Fruit fly (Drosophila melanogaster) whole organism, embryonic: ENCODE measurements around the gene Neto.
A peak's percentile ranks its signal among the peaks of the same experiment; 100 is the strongest.

ENCODE experiments used
- Awh ChIP-seq: fragments of 200-800 bp; sonication (Bioruptor generic); IDR thresholded peaks from 2 replicates; pipeline ENCODE4, ENCODE4 v1.3.6; 2022; ENCODE audit warnings: missing biosample characterization, missing genetic modification characterization
- CG11695 ChIP-seq: fragments of 200-800 bp; sonication (Bioruptor generic); IDR thresholded peaks from 3 replicates; pipeline ENCODE4 v1.3.6; 2022; ENCODE audit warnings: missing biosample characterization, missing genetic modification characterization
- CG12299 ChIP-seq: fragments of 200-800 bp; sonication (Bioruptor generic); optimal IDR thresholded peaks from 2 replicates; lab custom pipeline; 2018; ENCODE audit warnings: missing biosample characterization, mild to moderate bottlenecking, missing genetic modification characterization
- CG1602 ChIP-seq: fragments of 200-800 bp; sonication (Bioruptor generic); optimal IDR thresholded peaks from 3 replicates; lab custom pipeline; 2016; ENCODE audit warnings: missing biosample characterization, missing genetic modification characterization
- CG16813 ChIP-seq: fragments of 200-800 bp; sonication (Bioruptor generic); IDR thresholded peaks from 3 replicates; pipeline ENCODE4 v1.3.6; 2022; ENCODE audit warnings: missing biosample characterization, missing genetic modification characterization; ENCODE audit not compliant: partially characterized antibody
- CG17328 ChIP-seq: fragments of 200-800 bp; sonication (Bioruptor generic); IDR thresholded peaks from 2 replicates; pipeline ENCODE4 v1.3.6; 2022; ENCODE audit warnings: missing biosample characterization, missing genetic modification characterization
- CG1832 ChIP-seq: fragments of 200-800 bp; sonication (Bioruptor generic); optimal IDR thresholded peaks from 2 replicates; lab custom pipeline; 2017; ENCODE audit warnings: missing biosample characterization, mild to moderate bottlenecking, missing genetic modification characterization, inconsistent platforms
- CG2889 ChIP-seq: fragments of 200-800 bp; sonication (Bioruptor generic); IDR thresholded peaks from 3 replicates; pipeline ENCODE4 v1.3.6; 2022; ENCODE audit warnings: missing biosample characterization, missing genetic modification characterization
- CG30020 ChIP-seq: fragments of 200-800 bp; optimal IDR thresholded peaks from 2 replicates; lab custom pipeline; 2019; ENCODE audit warnings: missing biosample characterization, mild to moderate bottlenecking, missing genetic modification characterization, moderate library complexity
- CG31441 ChIP-seq: fragments of 200-800 bp; sonication (Bioruptor generic); IDR thresholded peaks from 2 replicates; pipeline ENCODE4 v1.3.6; 2022; ENCODE audit warnings: missing biosample characterization, missing genetic modification characterization
- CG4282 ChIP-seq: fragments of 200-800 bp; sonication (Bioruptor generic); optimal IDR thresholded peaks from 2 replicates; lab custom pipeline; 2016; ENCODE audit warnings: missing biosample characterization, missing genetic modification characterization
- CG4360 ChIP-seq: fragments of 200-800 bp; sonication (Bioruptor generic); IDR thresholded peaks from 2 replicates; pipeline ENCODE4 v1.3.6; 2022; ENCODE audit warnings: missing biosample characterization, missing genetic modification characterization
- CG4424 ChIP-seq: fragments of 200-800 bp; sonication (Bioruptor generic); optimal IDR thresholded peaks from 3 replicates; lab custom pipeline; 2016; ENCODE audit warnings: missing biosample characterization, missing genetic modification characterization
- CG5245 ChIP-seq: fragments of 200-800 bp; sonication (Bioruptor generic); optimal IDR thresholded peaks from 3 replicates; lab custom pipeline; 2016; ENCODE audit warnings: missing biosample characterization, missing genetic modification characterization
- CG6791 ChIP-seq: fragments of 200-800 bp; sonication (Bioruptor generic); IDR thresholded peaks from 3 replicates; pipeline ENCODE4 v1.3.6; 2022; ENCODE audit warnings: missing biosample characterization, missing genetic modification characterization; ENCODE audit not compliant: partially characterized antibody
- CG7556 ChIP-seq: fragments of 200-800 bp; sonication (Bioruptor generic); optimal IDR thresholded peaks from 2 replicates; lab custom pipeline; 2017; ENCODE audit warnings: missing biosample characterization, mild to moderate bottlenecking, missing genetic modification characterization
- CG7987 ChIP-seq: fragments of 200-800 bp; sonication (Bioruptor generic); optimal IDR thresholded peaks from 2 replicates; lab custom pipeline; 2018; ENCODE audit warnings: missing biosample characterization, mild to moderate bottlenecking, missing genetic modification characterization, moderate library complexity
- CG8290 ChIP-seq, 3 experiments: fragments of 200-800 bp; sonication (Bioruptor generic); optimal IDR thresholded peaks; 2 replicates each; lab custom pipeline; 2016 to 2019; ENCODE audit warnings: missing biosample characterization in 3 of 3, missing genetic modification characterization in 3 of 3, mild to moderate bottlenecking in 2 of 3, moderate library complexity in 1 of 3
- CG8388 ChIP-seq: fragments of 200-800 bp; sonication (Bioruptor generic); optimal IDR thresholded peaks from 2 replicates; lab custom pipeline; 2019; ENCODE audit warnings: missing biosample characterization, mild to moderate bottlenecking, missing genetic modification characterization, moderate library complexity
- Dad ChIP-seq: fragments of 200-800 bp; sonication (Bioruptor generic); optimal IDR thresholded peaks from 3 replicates; lab custom pipeline; 2016; ENCODE audit warnings: missing biosample characterization, missing genetic modification characterization
- Dip2 ChIP-seq: fragments of 200-800 bp; sonication (Bioruptor generic); IDR thresholded peaks from 2 replicates; pipeline ENCODE4 v1.3.6; 2022; ENCODE audit warnings: missing biosample characterization, missing genetic modification characterization
- Jarid2 ChIP-seq: fragments of 200-800 bp; sonication (Bioruptor generic); optimal IDR thresholded peaks from 3 replicates; lab custom pipeline; 2017; ENCODE audit warnings: mild to moderate bottlenecking, missing biosample characterization, missing genetic modification reagents, missing genetic modification characterization
- Lhr ChIP-seq: fragments of 200-800 bp; sonication (Bioruptor generic); optimal IDR thresholded peaks from 3 replicates; lab custom pipeline; 2017; ENCODE audit warnings: mild to moderate bottlenecking, missing biosample characterization, missing genetic modification reagents, missing genetic modification characterization
- Lim3 ChIP-seq: fragments of 200-800 bp; sonication (Bioruptor generic); IDR thresholded peaks from 2 replicates; pipeline ENCODE4 v1.3.6; 2022; ENCODE audit warnings: missing biosample characterization, missing genetic modification characterization
- Nf-YC ChIP-seq: fragments of 200-800 bp; optimal IDR thresholded peaks from 3 replicates; lab custom pipeline; 2019; ENCODE audit warnings: missing biosample characterization, mild to moderate bottlenecking, missing genetic modification characterization, moderate library complexity
- Sin3A ChIP-seq: fragments of >200 bp; optimal IDR thresholded peaks from 2 replicates; lab custom pipeline; 2018
- Sox100B ChIP-seq: fragments of 200-800 bp; sonication (Bioruptor generic); optimal IDR thresholded peaks from 3 replicates; lab custom pipeline; 2018; ENCODE audit warnings: missing biosample characterization, mild to moderate bottlenecking, missing genetic modification characterization
- btn ChIP-seq: fragments of 200-800 bp; sonication (Bioruptor generic); optimal IDR thresholded peaks from 2 replicates; lab custom pipeline; 2016; ENCODE audit warnings: missing biosample characterization, missing genetic modification characterization
- croc ChIP-seq: fragments of 200-800 bp; sonication (Bioruptor generic); conservative IDR thresholded peaks from 3 replicates; pipeline ENCODE4 v1.3.6; 2022; ENCODE audit warnings: missing biosample characterization, missing genetic modification characterization
- crp ChIP-seq, 2 experiments: fragments of 200-800 bp; sonication (Bioruptor generic); optimal IDR thresholded peaks; 2 replicates in 1 of 2; 3 replicates in 1 of 2; lab custom pipeline; 2017; ENCODE audit warnings: missing biosample characterization in 2 of 2, missing genetic modification characterization in 2 of 2, mild to moderate bottlenecking in 1 of 2, moderate library complexity in 1 of 2
- eyg ChIP-seq: fragments of 200-800 bp; sonication (Bioruptor generic); optimal IDR thresholded peaks from 3 replicates; lab custom pipeline; 2016; ENCODE audit warnings: missing biosample characterization, missing genetic modification characterization
- fd3F ChIP-seq: fragments of 200-800 bp; sonication (Bioruptor generic); optimal IDR thresholded peaks from 2 replicates; lab custom pipeline; 2018; ENCODE audit warnings: missing biosample characterization, mild to moderate bottlenecking, missing genetic modification characterization, moderate library complexity
- fd64A ChIP-seq: fragments of 200-800 bp; sonication (Bioruptor generic); optimal IDR thresholded peaks from 3 replicates; lab custom pipeline; 2018; ENCODE audit warnings: missing biosample characterization, mild to moderate bottlenecking, missing genetic modification characterization
- gt ChIP-seq: fragments of 200-800 bp; sonication (Bioruptor generic); IDR thresholded peaks from 2 replicates; pipeline ENCODE4 v1.3.6; 2022; ENCODE audit warnings: missing biosample characterization, missing genetic modification characterization
- ham ChIP-seq: fragments of 200-800 bp; sonication (Bioruptor generic); IDR thresholded peaks from 2 replicates; pipeline ENCODE4 v1.3.6; 2022; ENCODE audit warnings: missing biosample characterization, missing genetic modification characterization
- her ChIP-seq: fragments of 200-800 bp; sonication (Bioruptor generic); optimal IDR thresholded peaks from 2 replicates; lab custom pipeline; 2016; ENCODE audit warnings: missing biosample characterization, missing genetic modification characterization
- hth ChIP-seq: fragments of >200 bp; optimal IDR thresholded peaks from 2 replicates; lab custom pipeline; 2017; ENCODE audit warnings: inconsistent platforms
- jumu ChIP-seq: fragments of 200-800 bp; sonication (Bioruptor generic); optimal IDR thresholded peaks from 3 replicates; lab custom pipeline; 2016; ENCODE audit warnings: missing biosample characterization, missing genetic modification characterization
- kay ChIP-seq: fragments of 200-800 bp; sonication (Bioruptor generic); optimal IDR thresholded peaks from 2 replicates; lab custom pipeline; 2016; ENCODE audit warnings: missing biosample characterization, missing genetic modification characterization
- pb ChIP-seq: fragments of 200-800 bp; sonication (Bioruptor generic); optimal IDR thresholded peaks from 3 replicates; lab custom pipeline; 2016; ENCODE audit warnings: missing biosample characterization, missing genetic modification characterization
- row ChIP-seq: fragments of 200-800 bp; sonication (Bioruptor generic); IDR thresholded peaks from 3 replicates; pipeline ENCODE4 v1.3.6; 2022; ENCODE audit warnings: missing biosample characterization, missing genetic modification characterization
- sd ChIP-seq: fragments of 200-800 bp; sonication (Bioruptor generic); optimal IDR thresholded peaks from 3 replicates; lab custom pipeline; 2018; ENCODE audit warnings: missing biosample characterization, mild to moderate bottlenecking, missing genetic modification characterization, moderate library complexity
- sisA ChIP-seq: fragments of 200-800 bp; sonication (Bioruptor generic); IDR thresholded peaks from 2 replicates; pipeline ENCODE4 v1.3.6; 2022; ENCODE audit warnings: missing biosample characterization, missing genetic modification characterization
- slou ChIP-seq: fragments of 200-800 bp; sonication (Bioruptor generic); optimal IDR thresholded peaks from 3 replicates; lab custom pipeline; 2016; ENCODE audit warnings: missing biosample characterization, missing genetic modification characterization
- tin ChIP-seq: fragments of 200-800 bp; sonication (Bioruptor generic); optimal IDR thresholded peaks from 3 replicates; lab custom pipeline; 2016; ENCODE audit warnings: missing biosample characterization, missing genetic modification characterization
- trh ChIP-seq: fragments of 200-800 bp; sonication (Bioruptor generic); optimal IDR thresholded peaks from 2 replicates; lab custom pipeline; 2016; ENCODE audit warnings: missing biosample characterization, missing genetic modification characterization
- ttk ChIP-seq: fragments of 200-800 bp; sonication (Bioruptor generic); IDR thresholded peaks from 2 replicates; pipeline ENCODE4 v2.1.2; 2022; ENCODE audit warnings: missing biosample characterization, missing genetic modification characterization
- vfl ChIP-seq: fragments of 200-800 bp; sonication (Bioruptor generic); optimal IDR thresholded peaks from 2 replicates; lab custom pipeline; 2016; ENCODE audit warnings: missing biosample characterization, missing genetic modification characterization
- wdn ChIP-seq: fragments of 200-800 bp; sonication (Bioruptor generic); IDR thresholded peaks from 2 replicates; pipeline ENCODE4 v1.3.6; 2022; ENCODE audit warnings: missing biosample characterization, missing genetic modification characterization

Gene Neto

DNA sequence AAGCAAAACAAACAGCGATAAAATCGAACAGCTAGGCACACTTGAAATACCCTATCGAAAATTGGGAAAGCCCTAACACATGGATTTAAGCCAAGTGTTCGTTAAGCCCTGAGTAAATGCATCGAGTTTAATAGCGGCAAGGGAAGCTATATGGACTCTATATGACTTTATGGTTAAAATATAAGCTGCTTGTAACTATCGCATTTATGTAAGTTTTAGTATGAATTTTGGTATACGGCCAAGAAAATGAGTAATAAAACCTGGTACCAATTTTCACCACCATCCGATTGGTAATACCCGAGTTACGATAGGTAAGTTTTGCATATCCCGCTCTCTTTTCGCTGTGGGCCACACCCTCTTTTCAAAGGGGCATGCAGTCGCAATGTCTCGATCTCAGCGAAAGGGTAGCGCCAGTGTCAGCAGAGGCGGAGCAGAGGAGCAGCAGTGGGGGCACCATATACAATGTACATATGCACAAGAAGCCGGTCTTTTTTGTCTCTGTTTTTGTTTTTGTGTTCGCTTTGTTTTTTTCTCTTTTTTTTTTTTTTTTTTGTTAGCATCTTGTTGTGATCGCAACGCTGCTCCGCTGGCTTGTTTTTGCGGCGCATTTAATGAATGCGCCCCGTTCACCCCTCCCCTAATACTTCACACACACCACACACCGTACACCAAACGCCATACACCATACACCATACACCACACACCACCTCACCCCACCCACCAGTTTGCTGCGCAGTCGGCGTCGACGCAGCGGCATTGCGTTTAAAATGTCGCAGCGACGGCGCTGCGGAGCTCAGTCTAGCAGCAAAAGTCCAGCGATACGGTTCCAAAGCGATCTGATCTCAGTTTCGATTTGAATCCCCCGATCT, 41.5 kb upstream of the Neto start, which contains the start of gene GstT4 (continued):
- no peak for TF ChIP-seq gt
- peak; percentile 65; the same call in 1 of the 3 replicates for TF ChIP-seq CG2889
- TF ChIP-seq CG7987 (GFP tag; lab: Kevin White, UChicago), result no peak
- no peak for TF ChIP-seq CG6791 (GFP tag; lab: Robert Waterston, UW)
- 0 out of 3 replicates have a peak, but pooled peaks have one; percentile 12 for TF ChIP-seq croc (GFP tag; lab: Robert Waterston, UW)
- peak; percentile 68 for TF ChIP-seq CG7556 (GFP tag; lab: Kevin White, UChicago)
- peak; percentile 68 for TF ChIP-seq Sox100B (GFP tag; lab: Kevin White, UChicago)
- TF ChIP-seq CG8388 (GFP tag; lab: Kevin White, UChicago), result no peak
- TF ChIP-seq CG1832 (GFP tag; lab: Kevin White, UChicago), result no peak
- peak; percentile 33 for TF ChIP-seq CG4424 (GFP tag; lab: Kevin White, UChicago)
- peak; percentile 7 for TF ChIP-seq Dad (GFP tag; lab: Kevin White, UChicago)
- TF ChIP-seq slou, result no peak
- TF ChIP-seq CG30020, result peak; percentile 11
- peak; percentile 40 for TF ChIP-seq jumu (GFP tag; lab: Kevin White, UChicago)
- TF ChIP-seq eyg, result peak; percentile 4
- TF ChIP-seq vfl (GFP tag; lab: Kevin White, UChicago), result no peak
- TF ChIP-seq CG31441, result no peak
- TF ChIP-seq tin (GFP tag; lab: Kevin White, UChicago), result peak; percentile 40
- TF ChIP-seq Sin3A, result no peak
- no peak for TF ChIP-seq fd64A (GFP tag; lab: Kevin White, UChicago)
- peak; percentile 90 for TF ChIP-seq row (GFP tag; lab: Robert Waterston, UW)
- TF ChIP-seq fd3F (GFP tag; lab: Kevin White, UChicago), result no peak
- peak; percentile 4 for TF ChIP-seq sd (tag; lab: Kevin White, UChicago)
- TF ChIP-seq ttk (GFP tag; lab: Robert Waterston, UW), result peak; percentile 9; the same call in 1 of the 2 replicates
- peak; percentile 5 for TF ChIP-seq pb (GFP tag; lab: Kevin White, UChicago)
- TF ChIP-seq her (GFP tag; lab: Kevin White, UChicago), result peak; percentile 11
- peak; percentile 34 for TF ChIP-seq btn (GFP tag; lab: Kevin White, UChicago)
- no peak for TF ChIP-seq CG8290 (GFP tag; optimal IDR thresholded peaks at IDR 0.05; lab: Kevin White, UChicago)
- TF ChIP-seq CG8290 (tag; optimal IDR thresholded peaks at IDR 0.05; lab: Kevin White, UChicago), result peak in 1 of 2 experiments; percentile 19
- peak; percentile 30; the same call in 1 of the 2 replicates for TF ChIP-seq CG17328 (GFP tag; lab: Robert Waterston, UW)
- TF ChIP-seq CG12299 (tag; lab: Kevin White, UChicago), result no peak
- peak; percentile 42 for TF ChIP-seq CG1602 (GFP tag; lab: Kevin White, UChicago)
- no peak for TF ChIP-seq CG4282 (GFP tag; lab: Kevin White, UChicago)
- TF ChIP-seq Lim3 (GFP tag; lab: Robert Waterston, UW), result no peak
- 0 out of 2 replicates have a peak, but pooled peaks have one; percentile 8 for TF ChIP-seq wdn (GFP tag; lab: Robert Waterston, UW)
- TF ChIP-seq hth (lab: Kevin White, UChicago), result no peak
- no peak for TF ChIP-seq crp (GFP tag; optimal IDR thresholded peaks at IDR 0.05; lab: Kevin White, UChicago)
- no peak for TF ChIP-seq Nf-YC (tag; lab: Kevin White, UChicago)
- TF ChIP-seq trh (GFP tag; lab: Kevin White, UChicago), result no peak
- no peak for TF ChIP-seq ham (GFP tag; lab: Robert Waterston, UW)
- peak; percentile 66 for TF ChIP-seq Jarid2 (GFP tag; lab: Kevin White, UChicago)
- TF ChIP-seq CG4360 (GFP tag; lab: Robert Waterston, UW), result 0 out of 2 replicates have a peak, but pooled peaks have one; percentile 13
- TF ChIP-seq CG16813 (GFP tag; lab: Robert Waterston, UW), result no peak
- TF ChIP-seq CG5245 (GFP tag; lab: Kevin White, UChicago), result no peak
- no peak for TF ChIP-seq Lhr (GFP tag; lab: Kevin White, UChicago)
- TF ChIP-seq CG11695 (GFP tag; lab: Robert Waterston, UW), result 0 out of 3 replicates have a peak, but pooled peaks have one; percentile 28
- TF ChIP-seq kay (GFP tag; lab: Kevin White, UChicago), result no peak
- TF ChIP-seq Awh, result peak; percentile 59; the same call in 1 of the 2 replicates
- no peak for TF ChIP-seq Dip2
- TF ChIP-seq sisA (GFP tag; lab: Robert Waterston, UW), result peak; percentile 57
